Worm (Caenorhabditis elegans): Measurements from ENCODE around the gene C29F5.8.

The C29F5.8 gene

ce11 chrII:6348360-6348759 lies 42.1 kb downstream of the C29F5.8 start (continued):
- TF ChIP-seq Y95B8A.8 (GFP tag; IDR thresholded peaks at IDR 0.05) (0 out of 2 replicates have a peak, but pooled peaks have one; percentile 11), egl-44 (GFP tag; IDR thresholded peaks at IDR 0.05) (peak; percentile 81), madf-10 (tag; optimal IDR thresholded peaks at IDR 0.05) (peak; percentile 82), madf-8 (GFP tag; conservative IDR thresholded peaks at IDR 0.05) (no peak), tbp1 (GFP tag; optimal IDR thresholded peaks at IDR 0.05) (peak; percentile 53), snpc-1.1 (tag; optimal IDR thresholded peaks at IDR 0.05; ENCODE audit: insufficient read depth) (peak; percentile 16), lin-35 (GFP tag; optimal IDR thresholded peaks at IDR 0.05) (peak in 1 of 3 experiments; percentile 80), ets-4 (GFP tag; optimal IDR thresholded peaks at IDR 0.05) (peak; percentile 48), K12H6.12 (tag; optimal IDR thresholded peaks at IDR 0.05) (peak; percentile 75), rcor-1 (GFP tag; IDR thresholded peaks at IDR 0.05) (0 out of 2 replicates have a peak, but pooled peaks have one; percentile 28), lin-54 (GFP tag; optimal IDR thresholded peaks at IDR 0.05) (peak; percentile 72), hsf-1 (GFP tag; IDR thresholded peaks at IDR 0.05) (0 out of 2 replicates have a peak, but pooled peaks have one; percentile 53), nfyb-1 (GFP tag; IDR thresholded peaks at IDR 0.05) (peak; percentile 57; the same call in 1 of the 2 replicates), ztf-18 (tag; optimal IDR thresholded peaks at IDR 0.05) (peak; percentile 63), F10E7.11 (tag; optimal IDR thresholded peaks at IDR 0.05) (no peak), hlh-12 (tag; optimal IDR thresholded peaks at IDR 0.05) (no peak), hmg-1.2 (GFP tag; IDR thresholded peaks at IDR 0.05) (peak; percentile 80), gei-17 (GFP tag; optimal IDR thresholded peaks at IDR 0.05) (peak; percentile 56), Y53G8AR.9 (GFP tag; conservative IDR thresholded peaks at IDR 0.05) (peak; percentile 78), die-1 (tag; optimal IDR thresholded peaks at IDR 0.05) (peak; percentile 35), dox-1 (GFP tag; IDR thresholded peaks at IDR 0.05) (peak; percentile 54; the same call in 1 of the 2 replicates), nhr-90 (tag; optimal IDR thresholded peaks at IDR 0.05) (no peak), unc-130 (GFP tag; optimal IDR thresholded peaks at IDR 0.05) (no peak), hmg-20 (GFP tag; IDR thresholded peaks at IDR 0.05) (no peak), attf-3 (GFP tag; conservative IDR thresholded peaks at IDR 0.05) (no peak), somi-1 (GFP tag; optimal IDR thresholded peaks at IDR 0.05) (peak; percentile 64), lin-40 (tag; optimal IDR thresholded peaks at IDR 0.05) (peak; percentile 84), atf-7 (tag; optimal IDR thresholded peaks at IDR 0.05) (peak; percentile 73), snpc-4 (GFP tag; optimal IDR thresholded peaks at IDR 0.05) (no peak), snpc-4 (tag; optimal IDR thresholded peaks at IDR 0.05) (peak in 3 of 4 experiments; percentile 4 to 56 (median 53)), zfh-2 (GFP tag; conservative IDR thresholded peaks at IDR 0.05) (peak; percentile 82), ztf-22 (GFP tag; optimal IDR thresholded peaks at IDR 0.05) (no peak), madf-3 (GFP tag; IDR thresholded peaks at IDR 0.05) (0 out of 2 replicates have a peak, but pooled peaks have one; percentile 67), F22D6.2 (tag; optimal IDR thresholded peaks at IDR 0.05) (peak; percentile 52)

ce11 chrII:6349968-6350367 lies 43.7 kb downstream of the C29F5.8 start:
- TF ChIP-seq madf-3 (GFP tag; IDR thresholded peaks at IDR 0.05) (no peak), nhr-80 (tag; optimal IDR thresholded peaks at IDR 0.05) (no peak), Y95B8A.8 (GFP tag; IDR thresholded peaks at IDR 0.05) (no peak), F52B5.7 (tag; optimal IDR thresholded peaks at IDR 0.05) (no peak), F57A8.1 (GFP tag; optimal IDR thresholded peaks at IDR 0.05) (no peak), F49E8.2 (tag; optimal IDR thresholded peaks at IDR 0.05; ENCODE audit: insufficient read depth) (no peak), K11D2.4 (GFP tag; IDR thresholded peaks at IDR 0.05) (no peak), efl-1 (GFP tag; optimal IDR thresholded peaks at IDR 0.05) (no peak), nhr-179 (tag; optimal IDR thresholded peaks at IDR 0.05) (no peak), ztf-28 (GFP tag; IDR thresholded peaks at IDR 0.05) (no peak), lin-35 (GFP tag; optimal IDR thresholded peaks at IDR 0.05) (no peak), Y67H2A.10 (GFP tag; conservative IDR thresholded peaks at IDR 0.05) (no peak), somi-1 (GFP tag; optimal IDR thresholded peaks at IDR 0.05) (no peak), him-1 (tag; optimal IDR thresholded peaks at IDR 0.05) (no peak)

All from whole organism, young adult.